Worm (Caenorhabditis elegans) whole organism, young adult: ENCODE measurements around the gene rps-25.
A peak's percentile ranks its signal among the peaks of the same experiment; 100 is the strongest.

Experiments used
- K12H6.12 ChIP-seq: fragments of 200-800 bp; sonication (Bioruptor generic); optimal IDR thresholded peaks from 2 replicates; lab custom pipeline; 2018; ENCODE audit warnings: mild to moderate bottlenecking, missing genetic modification characterization, missing compliant biosample characterization
- Y56A3A.18 ChIP-seq: fragments of 200-800 bp; sonication (Bioruptor generic); IDR thresholded peaks from 2 replicates; pipeline ENCODE4 v1.3.6; 2022; ENCODE audit warnings: missing genetic modification reagents, missing genetic modification characterization, missing compliant biosample characterization
- Y79H2A.3 ChIP-seq: fragments of 200-800 bp; sonication (Bioruptor generic); conservative IDR thresholded peaks from 2 replicates; pipeline ENCODE4 v1.3.6; 2022; ENCODE audit warnings: missing genetic modification reagents, missing genetic modification characterization, missing compliant biosample characterization
- aptf-2 ChIP-seq: fragments of 200-800 bp; sonication (Bioruptor generic); conservative IDR thresholded peaks from 2 replicates; pipeline ENCODE4 v1.3.6; 2022; ENCODE audit warnings: missing genetic modification reagents, missing genetic modification characterization, missing compliant biosample characterization
- athp-1 ChIP-seq: sonication (generic microtip); optimal IDR thresholded peaks from 2 replicates; lab custom pipeline; 2017; ENCODE audit warnings: mild to moderate bottlenecking, missing genetic modification characterization, missing compliant biosample characterization
- attf-5 ChIP-seq: fragments of 200-800 bp; sonication (Bioruptor generic); optimal IDR thresholded peaks from 2 replicates; lab custom pipeline; 2018; ENCODE audit warnings: mild to moderate bottlenecking, missing genetic modification characterization, missing compliant biosample characterization
- ccch-3 ChIP-seq: fragments of 200-800 bp; sonication (Bioruptor generic); optimal IDR thresholded peaks from 2 replicates; lab custom pipeline; 2018; ENCODE audit warnings: mild to moderate bottlenecking, missing genetic modification characterization, missing compliant biosample characterization
- cebp-1 ChIP-seq, 2 experiments: fragments of 200-800 bp in 1 of 2; sonication (Bioruptor generic) in 1 of 2; sonication (generic microtip) in 1 of 2; IDR thresholded peaks in 1 of 2; optimal IDR thresholded peaks in 1 of 2; 2 replicates each; pipeline versions ENCODE4 v1.3.6 to Lab custom; 2017 to 2022; ENCODE audit warnings: missing compliant biosample characterization in 2 of 2, missing genetic modification characterization in 2 of 2, mild to moderate bottlenecking in 1 of 2, missing genetic modification reagents in 1 of 2, moderate library complexity in 1 of 2
- ceh-27 ChIP-seq: fragments of 200-800 bp; sonication (Bioruptor generic); optimal IDR thresholded peaks from 2 replicates; lab custom pipeline; 2018; ENCODE audit warnings: mild to moderate bottlenecking, missing genetic modification characterization, moderate library complexity, missing compliant biosample characterization
- ceh-58 ChIP-seq: fragments of 200-800 bp; sonication (Bioruptor generic); IDR thresholded peaks from 2 replicates; pipeline ENCODE4 v1.3.6; 2022; ENCODE audit warnings: missing genetic modification characterization, missing compliant biosample characterization
- hmg-20 ChIP-seq: fragments of 200-800 bp; sonication (Bioruptor generic); IDR thresholded peaks from 2 replicates; pipeline ENCODE4 v1.3.6; 2022; ENCODE audit warnings: missing genetic modification reagents, missing genetic modification characterization, missing compliant biosample characterization
- hrde-1 ChIP-seq: sonication (generic microtip); optimal IDR thresholded peaks from 2 replicates; lab custom pipeline; 2016; ENCODE audit warnings: missing genetic modification characterization, mild to moderate bottlenecking, missing compliant biosample characterization, moderate library complexity, missing genotype, missing genetic modification reagents, borderline replicate concordance
- lin-35 ChIP-seq, 3 experiments: fragments of 150-350 bp in 2 of 3; sonication (generic microtip) in 1 of 3; optimal IDR thresholded peaks; 2 replicates each; lab custom pipeline; 2014 to 2018; ENCODE audit warnings: missing biosample characterization in 3 of 3, missing genetic modification characterization in 3 of 3, missing genetic modification reagents in 3 of 3
- lin-40 ChIP-seq: sonication (generic microtip); optimal IDR thresholded peaks from 2 replicates; lab custom pipeline; 2016; ENCODE audit warnings: missing genetic modification characterization, mild to moderate bottlenecking, missing compliant biosample characterization, missing genotype, missing genetic modification reagents
- mxl-1 ChIP-seq: sonication (generic microtip); optimal IDR thresholded peaks from 2 replicates; lab custom pipeline; 2016; ENCODE audit warnings: missing genetic modification characterization, missing compliant biosample characterization
- nfya-2 ChIP-seq: fragments of 200-800 bp; sonication (Bioruptor generic); IDR thresholded peaks from 2 replicates; pipeline ENCODE4 v1.3.6; 2022; ENCODE audit warnings: missing genetic modification reagents, missing genetic modification characterization, missing compliant biosample characterization
- nhr-120 ChIP-seq: fragments of 200-800 bp; sonication (Bioruptor generic); IDR thresholded peaks from 2 replicates; pipeline ENCODE4 v1.3.6; 2022; ENCODE audit warnings: missing genetic modification characterization, missing compliant biosample characterization
- nhr-27 ChIP-seq: fragments of 200-800 bp; sonication (Bioruptor generic); optimal IDR thresholded peaks from 2 replicates; lab custom pipeline; 2018; ENCODE audit warnings: mild to moderate bottlenecking, missing genetic modification characterization, moderate library complexity, missing compliant biosample characterization
- nhr-90 ChIP-seq: sonication (generic microtip); optimal IDR thresholded peaks from 2 replicates; lab custom pipeline; 2016; ENCODE audit warnings: missing genotype, mild to moderate bottlenecking, missing genetic modification characterization, missing compliant biosample characterization
- pbrm-1 ChIP-seq: fragments of 200-800 bp; sonication (Bioruptor generic); IDR thresholded peaks from 2 replicates; pipeline ENCODE4 v1.3.6; 2022; ENCODE audit warnings: missing genetic modification reagents, missing genetic modification characterization, missing compliant biosample characterization
- sea-2 ChIP-seq: fragments of 200-800 bp; sonication (Bioruptor generic); IDR thresholded peaks from 2 replicates; pipeline ENCODE4 v1.3.6; 2022; ENCODE audit warnings: missing genetic modification characterization, missing compliant biosample characterization
- snpc-3.4 ChIP-seq: sonication (generic microtip); optimal IDR thresholded peaks from 2 replicates; lab custom pipeline; 2017; ENCODE audit warnings: missing genetic modification characterization, mild to moderate bottlenecking, missing compliant biosample characterization, antibody characterized with exemption, moderate library complexity, missing genotype, missing genetic modification reagents
- tbx-9 ChIP-seq: sonication (generic microtip); optimal IDR thresholded peaks from 2 replicates; lab custom pipeline; 2016; ENCODE audit warnings: borderline replicate concordance, missing genetic modification characterization, inconsistent platforms, missing compliant biosample characterization
- xnd-1 ChIP-seq: sonication (generic microtip); optimal IDR thresholded peaks from 2 replicates; lab custom pipeline; 2016; ENCODE audit warnings: missing genotype, missing genetic modification reagents, missing genetic modification characterization, missing compliant biosample characterization
- zfh-2 ChIP-seq: fragments of 200-800 bp; sonication (Bioruptor generic); conservative IDR thresholded peaks from 2 replicates; pipeline ENCODE4 v1.3.6; 2022; ENCODE audit warnings: missing genetic modification reagents, missing genetic modification characterization, missing compliant biosample characterization
- zim-3 ChIP-seq: sonication (generic microtip); optimal IDR thresholded peaks from 2 replicates; lab custom pipeline; 2017; ENCODE audit warnings: mild to moderate bottlenecking, missing genetic modification characterization, moderate library complexity, missing compliant biosample characterization
- ztf-26 ChIP-seq: sonication (generic microtip); optimal IDR thresholded peaks from 2 replicates; lab custom pipeline; 2017; ENCODE audit warnings: missing genetic modification characterization, missing compliant biosample characterization
- ztf-28 ChIP-seq: fragments of 200-800 bp; sonication (Bioruptor generic); IDR thresholded peaks from 2 replicates; pipeline ENCODE4 v1.3.6; 2022; ENCODE audit warnings: missing genetic modification reagents, missing genetic modification characterization, missing compliant biosample characterization
- ztf-6 ChIP-seq: fragments of 200-800 bp; sonication (Bioruptor generic); IDR thresholded peaks from 2 replicates; pipeline ENCODE4 v1.3.6; 2022; ENCODE audit warnings: missing genetic modification reagents, missing genetic modification characterization, missing compliant biosample characterization

The rps-25 gene

ce11 chrIV:5967035-5967499, 19.7 kb upstream of the rps-25 start (continued):
- peak; percentile 85 for TF ChIP-seq snpc-3.4
- TF ChIP-seq mxl-1: peak; percentile 93
- TF ChIP-seq zim-3 (tag; lab: Kevin White, UChicago): peak; percentile 63

ce11 chrIV:5964286-5964685, 16.9 kb upstream of the rps-25 start:
- TF ChIP-seq ztf-6 (GFP tag; lab: Robert Waterston, UW) (0 out of 2 replicates have a peak, but pooled peaks have one; percentile 26), hrde-1 (tag; lab: Kevin White, UChicago) (no peak)

ce11 chrIV:5962219-5962945, 15.0 kb upstream of the rps-25 start, which contains the start of gene K02B2.6:
Gene K02B2.6, minus strand, starts transcription at chrIV:5962269.
- TF ChIP-seq zfh-2 (GFP tag; lab: Robert Waterston, UW) (peak; percentile 81), aptf-2 (no peak)
- TF ChIP-seq, all 124 proteins: peak for 1

- TF ChIP-seq xnd-1 (tag; lab: Kevin White, UChicago) (no peak), ceh-58 (GFP tag; lab: Robert Waterston, UW) (no peak), Y79H2A.3 (GFP tag; lab: Robert Waterston, UW) (no peak), snpc-3.4 (no peak), attf-5 (GFP tag; lab: Kevin White, UChicago) (no peak), Y56A3A.18 (no peak), K12H6.12 (no peak)
- TF ChIP-seq, all 124 proteins: peak for 0
These were observed 12.5 kb upstream of the rps-25 start for ce11 chrIV:5959951-5960350.

- TF ChIP-seq pbrm-1 (GFP tag; lab: Robert Waterston, UW) (no peak), hmg-20 (GFP tag; lab: Robert Waterston, UW) (no peak), sea-2 (GFP tag; lab: Robert Waterston, UW) (no peak), ccch-3 (GFP tag; lab: Kevin White, UChicago) (no peak), nhr-90 (no peak), ztf-26 (tag; lab: Kevin White, UChicago) (no peak), nhr-120 (no peak), ceh-27 (GFP tag; lab: Kevin White, UChicago) (no peak), athp-1 (tag; lab: Kevin White, UChicago) (no peak), zfh-2 (GFP tag; lab: Robert Waterston, UW) (no peak), K12H6.12 (no peak), tbx-9 (tag; lab: Kevin White, UChicago) (no peak)
- TF ChIP-seq, all 124 proteins: peak for 0
These were observed 7.3 kb upstream of the rps-25 start for ce11 chrIV:5954743-5955142.

ce11 chrIV:5952966-5953365, 5.6 kb upstream of the rps-25 start:
- no peak for TF ChIP-seq cebp-1 (GFP tag; IDR thresholded peaks at IDR 0.05; lab: Robert Waterston, UW)
- TF ChIP-seq cebp-1 (tag; optimal IDR thresholded peaks at IDR 0.05; lab: Kevin White, UChicago): no peak
- peak; percentile 32 for TF ChIP-seq lin-40 (tag; lab: Kevin White, UChicago)
- no peak for TF ChIP-seq nhr-27 (tag; lab: Kevin White, UChicago)
- peak in 1 of 3 experiments; percentile 36 for TF ChIP-seq lin-35 (GFP tag; optimal IDR thresholded peaks at IDR 0.05; lab: Kevin White, UChicago)
- TF ChIP-seq K12H6.12: peak; percentile 30
- no peak for TF ChIP-seq ztf-28 (GFP tag; lab: Robert Waterston, UW)
- no peak for TF ChIP-seq nfya-2 (GFP tag; lab: Robert Waterston, UW)
